Fruit fly (Drosophila melanogaster) whole organism, embryonic: ENCODE measurements around the gene CG31223.

ENCODE experiments used
- BEAF-32 ChIP-seq: fragments of 200-800 bp; sonication (Bioruptor generic); optimal IDR thresholded peaks from 3 replicates; lab custom pipeline; 2017; ENCODE audit warnings: missing biosample characterization, missing genetic modification characterization, mild to moderate bottlenecking, moderate library complexity, missing genetic modification reagents
- CG10209 ChIP-seq: fragments of 200-800 bp; sonication (Bioruptor generic); optimal IDR thresholded peaks from 3 replicates; lab custom pipeline; 2017; ENCODE audit warnings: missing biosample characterization, mild to moderate bottlenecking, missing genetic modification characterization, missing genetic modification reagents
- CG10462 ChIP-seq: fragments of 200-800 bp; sonication (Bioruptor generic); optimal IDR thresholded peaks from 2 replicates; lab custom pipeline; 2016; ENCODE audit warnings: missing biosample characterization, missing genetic modification characterization
- CG10959 ChIP-seq: fragments of 200-800 bp; sonication (Bioruptor generic); IDR thresholded peaks from 2 replicates; pipeline ENCODE4 v1.3.6; 2022; ENCODE audit warnings: missing biosample characterization, missing genetic modification characterization
- CG14050 ChIP-seq: fragments of 200-800 bp; sonication (Bioruptor generic); IDR thresholded peaks from 3 replicates; pipeline ENCODE4 v1.3.6; 2022; ENCODE audit warnings: missing biosample characterization, missing genetic modification characterization
- CG15011 ChIP-seq: fragments of 200-800 bp; sonication (Bioruptor generic); optimal IDR thresholded peaks from 3 replicates; lab custom pipeline; 2018; ENCODE audit warnings: missing biosample characterization, mild to moderate bottlenecking, missing genetic modification characterization
- CG15601 ChIP-seq: fragments of 200-800 bp; sonication (Bioruptor generic); optimal IDR thresholded peaks from 3 replicates; lab custom pipeline; 2019; ENCODE audit warnings: missing biosample characterization, mild to moderate bottlenecking, missing genetic modification characterization, moderate library complexity
- CG1603 ChIP-seq: fragments of 200-800 bp; sonication (Bioruptor generic); optimal IDR thresholded peaks from 2 replicates; lab custom pipeline; 2019; ENCODE audit warnings: missing biosample characterization, mild to moderate bottlenecking, missing genetic modification characterization, moderate library complexity
- CG16815 ChIP-seq: fragments of 200-800 bp; sonication (Bioruptor generic); optimal IDR thresholded peaks from 3 replicates; lab custom pipeline; 2017; ENCODE audit warnings: missing biosample characterization, mild to moderate bottlenecking, missing genetic modification characterization
- CG17612 ChIP-seq: fragments of 200-800 bp; sonication (Bioruptor generic); IDR thresholded peaks from 2 replicates; pipeline ENCODE4 v1.3.6; 2022; ENCODE audit warnings: missing biosample characterization, missing genetic modification characterization
- CG18011 ChIP-seq: fragments of 200-800 bp; sonication (Bioruptor generic); optimal IDR thresholded peaks from 2 replicates; lab custom pipeline; 2017; ENCODE audit warnings: missing biosample characterization, missing genetic modification characterization, mild to moderate bottlenecking, moderate library complexity, missing genotype
- CG2712 ChIP-seq: fragments of 200-800 bp; optimal IDR thresholded peaks from 3 replicates; lab custom pipeline; 2019; ENCODE audit warnings: missing biosample characterization, mild to moderate bottlenecking, missing genetic modification characterization, moderate library complexity
- CG31224 ChIP-seq: fragments of 200-800 bp; sonication (Bioruptor generic); IDR thresholded peaks from 2 replicates; pipeline ENCODE4 v1.3.6; 2022; ENCODE audit warnings: missing biosample characterization, missing genetic modification characterization
- CG32532 ChIP-seq: fragments of 200-800 bp; sonication (Bioruptor generic); IDR thresholded peaks from 2 replicates; pipeline ENCODE4 v1.3.6; 2022; ENCODE audit warnings: missing biosample characterization, missing genetic modification characterization
- CG34376 ChIP-seq: fragments of 200-800 bp; sonication (Bioruptor generic); optimal IDR thresholded peaks from 2 replicates; lab custom pipeline; 2018; ENCODE audit warnings: missing biosample characterization, mild to moderate bottlenecking, missing genetic modification characterization
- CG4617 ChIP-seq: fragments of 200-800 bp; sonication (Bioruptor generic); optimal IDR thresholded peaks from 3 replicates; lab custom pipeline; 2016; ENCODE audit warnings: missing biosample characterization, missing genetic modification characterization, borderline replicate concordance
- CG6689 ChIP-seq: fragments of 200-800 bp; sonication (Bioruptor generic); IDR thresholded peaks from 2 replicates; pipeline ENCODE4 v1.3.6; 2022; ENCODE audit warnings: missing biosample characterization, missing genetic modification characterization
- CG7271 ChIP-seq: fragments of 200-800 bp; sonication (Bioruptor generic); optimal IDR thresholded peaks from 2 replicates; lab custom pipeline; 2018; ENCODE audit warnings: missing biosample characterization, mild to moderate bottlenecking, missing genetic modification characterization, moderate library complexity
- CG7928 ChIP-seq: fragments of 200-800 bp; sonication (Bioruptor generic); optimal IDR thresholded peaks from 2 replicates; lab custom pipeline; 2017; ENCODE audit warnings: missing biosample characterization, mild to moderate bottlenecking, missing genetic modification characterization
- CG8359 ChIP-seq: fragments of 200-800 bp; sonication (Bioruptor generic); optimal IDR thresholded peaks from 2 replicates; lab custom pipeline; 2017; ENCODE audit warnings: missing biosample characterization, mild to moderate bottlenecking, missing genetic modification characterization, borderline replicate concordance
- CG8478 ChIP-seq: fragments of >200 bp; optimal IDR thresholded peaks from 2 replicates; lab custom pipeline; 2018
- CG8765 ChIP-seq: fragments of 200-800 bp; sonication (Bioruptor generic); IDR thresholded peaks from 2 replicates; pipeline ENCODE4 v1.3.6; 2022; ENCODE audit warnings: missing biosample characterization, missing genetic modification characterization
- CG8924 ChIP-seq: fragments of 200-800 bp; optimal IDR thresholded peaks from 3 replicates; lab custom pipeline; 2019; ENCODE audit warnings: missing biosample characterization, mild to moderate bottlenecking, missing genetic modification characterization, moderate library complexity
- CG9797 ChIP-seq: fragments of 200-800 bp; sonication (Bioruptor generic); optimal IDR thresholded peaks from 3 replicates; lab custom pipeline; 2018; ENCODE audit warnings: missing biosample characterization, mild to moderate bottlenecking, missing genetic modification characterization
- CG9876 ChIP-seq: fragments of 200-800 bp; sonication (Bioruptor generic); optimal IDR thresholded peaks from 2 replicates; lab custom pipeline; 2016; ENCODE audit warnings: missing biosample characterization, missing genetic modification characterization
- Camta ChIP-seq: fragments of 200-800 bp; sonication (Bioruptor generic); optimal IDR thresholded peaks from 2 replicates; lab custom pipeline; 2016; ENCODE audit warnings: missing biosample characterization, missing genetic modification characterization
- D ChIP-seq, 2 experiments: fragments of 200-800 bp in 1 of 2; fragments of >200 bp in 1 of 2; sonication (Bioruptor generic) in 1 of 2; optimal IDR thresholded peaks; 2 replicates in 1 of 2; 3 replicates in 1 of 2; lab custom pipeline; 2017; ENCODE audit warnings: mild to moderate bottlenecking in 1 of 2, missing biosample characterization in 1 of 2, missing genetic modification characterization in 1 of 2, missing genetic modification reagents in 1 of 2
- E2f2 ChIP-seq: fragments of 200-800 bp; sonication (Bioruptor generic); IDR thresholded peaks from 2 replicates; pipeline ENCODE4 v1.3.6; 2022; ENCODE audit warnings: missing biosample characterization, missing genetic modification characterization
- Hmr ChIP-seq: fragments of 200-800 bp; sonication (Bioruptor generic); optimal IDR thresholded peaks from 3 replicates; lab custom pipeline; 2017; ENCODE audit warnings: mild to moderate bottlenecking, missing biosample characterization, missing genetic modification reagents, missing genetic modification characterization
- Myb ChIP-seq: fragments of 200-800 bp; sonication (Bioruptor generic); optimal IDR thresholded peaks from 2 replicates; lab custom pipeline; 2016; ENCODE audit warnings: missing biosample characterization, missing genetic modification characterization
- Nf-YC ChIP-seq: fragments of 200-800 bp; optimal IDR thresholded peaks from 3 replicates; lab custom pipeline; 2019; ENCODE audit warnings: missing biosample characterization, mild to moderate bottlenecking, missing genetic modification characterization, moderate library complexity
- Opbp ChIP-seq: fragments of 200-800 bp; sonication (Bioruptor generic); IDR thresholded peaks from 3 replicates; pipeline ENCODE4 v1.3.6; 2022; ENCODE audit warnings: missing biosample characterization, missing genetic modification characterization; ENCODE audit not compliant: partially characterized antibody
- Sin3A ChIP-seq: fragments of >200 bp; optimal IDR thresholded peaks from 2 replicates; lab custom pipeline; 2018
- Sry-β ChIP-seq: fragments of 200-800 bp; sonication (Bioruptor generic); optimal IDR thresholded peaks from 2 replicates; lab custom pipeline; 2018; ENCODE audit warnings: missing biosample characterization, mild to moderate bottlenecking, missing genetic modification characterization, moderate library complexity
- ash1 ChIP-seq: fragments of 200-800 bp; sonication (Bioruptor generic); optimal IDR thresholded peaks from 2 replicates; lab custom pipeline; 2018; ENCODE audit warnings: missing biosample characterization, mild to moderate bottlenecking, missing genetic modification characterization
- cas ChIP-seq: fragments of 200-800 bp; sonication (Bioruptor generic); IDR thresholded peaks from 2 replicates; pipeline ENCODE4 v1.3.6; 2022; ENCODE audit warnings: missing biosample characterization, missing genetic modification characterization
- ci ChIP-seq: fragments of 200-800 bp; sonication (Bioruptor generic); IDR thresholded peaks from 3 replicates; pipeline ENCODE4 v1.3.6; 2022; ENCODE audit warnings: missing biosample characterization, missing genetic modification characterization
- dmrt99B ChIP-seq: fragments of 200-800 bp; sonication (Bioruptor generic); optimal IDR thresholded peaks from 2 replicates; lab custom pipeline; 2018; ENCODE audit warnings: missing biosample characterization, mild to moderate bottlenecking, missing genetic modification characterization, moderate library complexity
- gce ChIP-seq: fragments of 200-800 bp; sonication (Bioruptor generic); IDR thresholded peaks from 3 replicates; pipeline ENCODE4 v1.3.6; 2022; ENCODE audit warnings: missing biosample characterization, missing genetic modification characterization
- lbe ChIP-seq: fragments of 200-800 bp; sonication (Bioruptor generic); optimal IDR thresholded peaks from 2 replicates; lab custom pipeline; 2016; ENCODE audit warnings: missing biosample characterization, mild to moderate bottlenecking, missing genetic modification characterization
- mld ChIP-seq: fragments of 200-800 bp; sonication (Bioruptor generic); IDR thresholded peaks from 3 replicates; pipeline ENCODE4 v1.3.6; 2022; ENCODE audit warnings: missing biosample characterization, missing genetic modification characterization; ENCODE audit not compliant: partially characterized antibody
- nerfin-1 ChIP-seq: fragments of 200-800 bp; sonication (Bioruptor generic); optimal IDR thresholded peaks from 3 replicates; lab custom pipeline; 2019; ENCODE audit warnings: missing biosample characterization, mild to moderate bottlenecking, missing genetic modification characterization, moderate library complexity
- psq ChIP-seq: fragments of 200-800 bp; sonication (Bioruptor generic); optimal IDR thresholded peaks from 2 replicates; lab custom pipeline; 2017; ENCODE audit warnings: missing biosample characterization, missing genetic modification characterization
- sc ChIP-seq, 3 experiments: fragments of >200 bp in 2 of 3; fragments of 200-800 bp in 1 of 3; sonication (Bioruptor generic) in 1 of 3; optimal IDR thresholded peaks; 2 replicates in 2 of 3; 3 replicates in 1 of 3; lab custom pipeline; 2017; ENCODE audit warnings: mild to moderate bottlenecking in 1 of 3, missing biosample characterization in 1 of 3, missing genetic modification characterization in 1 of 3, missing genetic modification reagents in 1 of 3
- slou ChIP-seq: fragments of 200-800 bp; sonication (Bioruptor generic); optimal IDR thresholded peaks from 3 replicates; lab custom pipeline; 2016; ENCODE audit warnings: missing biosample characterization, missing genetic modification characterization
- so ChIP-seq: fragments of 200-800 bp; sonication (Bioruptor generic); IDR thresholded peaks from 3 replicates; pipeline ENCODE4 v1.3.6; 2022; ENCODE audit warnings: missing biosample characterization, missing genetic modification characterization
- twi ChIP-seq: fragments of 200-800 bp; optimal IDR thresholded peaks from 2 replicates; lab custom pipeline; 2019; ENCODE audit warnings: missing biosample characterization, mild to moderate bottlenecking, missing genetic modification characterization, moderate library complexity
- z ChIP-seq: fragments of 200-800 bp; sonication (Bioruptor generic); IDR thresholded peaks from 3 replicates; pipeline ENCODE4 v1.3.6; 2022; ENCODE audit warnings: missing biosample characterization, missing genetic modification characterization
- zen ChIP-seq: fragments of 200-800 bp; sonication (Bioruptor generic); optimal IDR thresholded peaks from 3 replicates; lab custom pipeline; 2018; ENCODE audit warnings: missing biosample characterization, mild to moderate bottlenecking, missing genetic modification characterization, moderate library complexity

The CG31223 gene

dm6 chr3R:20829416-20830131 is 1.4 kb upstream of the CG31223 start (continued):
- no peak for TF ChIP-seq CG18011 (GFP tag; lab: Kevin White, UChicago)
- TF ChIP-seq Nf-YC: peak; percentile 29
- peak; percentile 76; the same call in 2 of the 3 replicates for TF ChIP-seq ci
- no peak for TF ChIP-seq CG17612 (GFP tag; lab: Robert Waterston, UW)
- no peak for TF ChIP-seq BEAF-32 (GFP tag; lab: Kevin White, UChicago)
- no peak for TF ChIP-seq cas (GFP tag; lab: Robert Waterston, UW)
- no peak for TF ChIP-seq CG15011
- TF ChIP-seq CG2712 (tag; lab: Kevin White, UChicago): peak; percentile 36
- TF ChIP-seq CG6689: peak; percentile 32; the same call in 1 of the 2 replicates
- no peak for TF ChIP-seq lbe (GFP tag; lab: Kevin White, UChicago)
- TF ChIP-seq CG34376: no peak
- no peak for TF ChIP-seq CG8359 (GFP tag; lab: Kevin White, UChicago)
- no peak for TF ChIP-seq CG10462 (GFP tag; lab: Kevin White, UChicago)
- TF ChIP-seq CG8478 (lab: Kevin White, UChicago): no peak
- no peak for TF ChIP-seq D (optimal IDR thresholded peaks at IDR 0.05; lab: Kevin White, UChicago)
- TF ChIP-seq D (GFP tag; optimal IDR thresholded peaks at IDR 0.05; lab: Kevin White, UChicago): peak; percentile 9
- peak; percentile 36 for TF ChIP-seq CG31224 (GFP tag; lab: Robert Waterston, UW)
- TF ChIP-seq Camta (GFP tag; lab: Kevin White, UChicago): no peak
- TF ChIP-seq ash1 (GFP tag; lab: Kevin White, UChicago): no peak
- no peak for TF ChIP-seq CG7271
- no peak for TF ChIP-seq sc (optimal IDR thresholded peaks at IDR 0.05; lab: Kevin White, UChicago)
- no peak for TF ChIP-seq sc (GFP tag; optimal IDR thresholded peaks at IDR 0.05; lab: Kevin White, UChicago)
- no peak for TF ChIP-seq CG10959 (GFP tag; lab: Robert Waterston, UW)
- TF ChIP-seq CG15601 (tag; lab: Kevin White, UChicago): no peak
- TF ChIP-seq CG10209: peak; percentile 44
- TF ChIP-seq E2f2 (GFP tag; lab: Robert Waterston, UW): no peak
- peak; percentile 98 for TF ChIP-seq Sry-β (GFP tag; lab: Kevin White, UChicago)
- TF ChIP-seq twi: peak; percentile 98
- TF ChIP-seq CG7928 (GFP tag; lab: Kevin White, UChicago): no peak
- no peak for TF ChIP-seq Hmr
- TF ChIP-seq mld (GFP tag; lab: Robert Waterston, UW): no peak
- 0 out of 3 replicates have a peak, but pooled peaks have one; percentile 11 for TF ChIP-seq gce (GFP tag; lab: Robert Waterston, UW)
- no peak for TF ChIP-seq Sin3A
- no peak for TF ChIP-seq zen
- no peak for TF ChIP-seq Myb
- TF ChIP-seq nerfin-1 (tag; lab: Kevin White, UChicago): no peak
- no peak for TF ChIP-seq CG8924
- TF ChIP-seq CG16815 (GFP tag; lab: Kevin White, UChicago): peak; percentile 41
- TF ChIP-seq CG32532: peak; percentile 53
- TF ChIP-seq CG8765 (GFP tag; lab: Robert Waterston, UW): no peak
- no peak for TF ChIP-seq CG14050 (GFP tag; lab: Robert Waterston, UW)
- no peak for TF ChIP-seq CG4617
- no peak for TF ChIP-seq CG9876 (GFP tag; lab: Kevin White, UChicago)
- peak; percentile 13 for TF ChIP-seq CG1603
- peak; percentile 42; the same call in 1 of the 3 replicates for TF ChIP-seq Opbp (GFP tag; lab: Robert Waterston, UW)
- peak; percentile 24 for TF ChIP-seq dmrt99B (tag; lab: Kevin White, UChicago)
- no peak for TF ChIP-seq CG9797 (GFP tag; lab: Kevin White, UChicago)
- 0 out of 3 replicates have a peak, but pooled peaks have one; percentile 5 for TF ChIP-seq z (GFP tag; lab: Robert Waterston, UW)
- no peak for TF ChIP-seq slou (GFP tag; lab: Kevin White, UChicago)
- TF ChIP-seq psq (GFP tag; lab: Kevin White, UChicago): no peak
- peak; percentile 41; the same call in 1 of the 3 replicates for TF ChIP-seq so (GFP tag; lab: Robert Waterston, UW)
